Fruit fly (Drosophila melanogaster) whole organism, embryonic: Measurements from ENCODE around the gene Fitm.

ENCODE experiments used
- B-H2 ChIP-seq: fragments of 200-800 bp; sonication (Bioruptor generic); optimal IDR thresholded peaks from 2 replicates; lab custom pipeline; 2018; ENCODE audit warnings: missing biosample characterization, mild to moderate bottlenecking, missing genetic modification characterization
- CG10543 ChIP-seq: fragments of 200-800 bp; sonication (Bioruptor generic); optimal IDR thresholded peaks from 3 replicates; lab custom pipeline; 2017; ENCODE audit warnings: missing biosample characterization, mild to moderate bottlenecking, missing genetic modification characterization, moderate library complexity
- CG12299 ChIP-seq: fragments of 200-800 bp; sonication (Bioruptor generic); optimal IDR thresholded peaks from 2 replicates; lab custom pipeline; 2018; ENCODE audit warnings: missing biosample characterization, mild to moderate bottlenecking, missing genetic modification characterization
- CG12391 ChIP-seq: fragments of 200-800 bp; sonication (Bioruptor generic); optimal IDR thresholded peaks from 3 replicates; lab custom pipeline; 2018; ENCODE audit warnings: missing biosample characterization, mild to moderate bottlenecking, missing genetic modification characterization, moderate library complexity
- CG13287 ChIP-seq: fragments of 200-800 bp; sonication (Bioruptor generic); IDR thresholded peaks from 2 replicates; pipeline ENCODE4 v1.3.6; 2022; ENCODE audit warnings: missing biosample characterization, missing genetic modification characterization; ENCODE audit not compliant: partially characterized antibody
- CG13296 ChIP-seq: fragments of 200-800 bp; sonication (Bioruptor generic); optimal IDR thresholded peaks from 3 replicates; lab custom pipeline; 2018; ENCODE audit warnings: missing biosample characterization, mild to moderate bottlenecking, missing genetic modification characterization
- CG15269 ChIP-seq: fragments of 200-800 bp; sonication (Bioruptor generic); optimal IDR thresholded peaks from 2 replicates; lab custom pipeline; 2018; ENCODE audit warnings: missing biosample characterization, mild to moderate bottlenecking, missing genetic modification characterization, moderate library complexity
- CG17359 ChIP-seq: fragments of 200-800 bp; sonication (Bioruptor generic); optimal IDR thresholded peaks from 3 replicates; lab custom pipeline; 2018; ENCODE audit warnings: missing biosample characterization, mild to moderate bottlenecking, missing genetic modification characterization, moderate library complexity
- CG17612 ChIP-seq: fragments of 200-800 bp; sonication (Bioruptor generic); IDR thresholded peaks from 2 replicates; pipeline ENCODE4 v1.3.6; 2022; ENCODE audit warnings: missing biosample characterization, missing genetic modification characterization
- CG31441 ChIP-seq: fragments of 200-800 bp; sonication (Bioruptor generic); IDR thresholded peaks from 2 replicates; pipeline ENCODE4 v1.3.6; 2022; ENCODE audit warnings: missing biosample characterization, missing genetic modification characterization
- CG33557 ChIP-seq: fragments of 200-800 bp; sonication (Bioruptor generic); optimal IDR thresholded peaks from 2 replicates; lab custom pipeline; 2019; ENCODE audit warnings: missing biosample characterization, mild to moderate bottlenecking, missing genetic modification characterization, moderate library complexity
- CG3838 ChIP-seq: fragments of 200-800 bp; sonication (Bioruptor generic); optimal IDR thresholded peaks from 3 replicates; lab custom pipeline; 2016; ENCODE audit warnings: missing biosample characterization, missing genetic modification characterization
- CG6272 ChIP-seq: fragments of 200-800 bp; sonication (Bioruptor generic); IDR thresholded peaks from 2 replicates; pipeline ENCODE4 v1.3.6; 2022; ENCODE audit warnings: missing biosample characterization, missing genetic modification characterization
- CG6791 ChIP-seq: fragments of 200-800 bp; sonication (Bioruptor generic); IDR thresholded peaks from 3 replicates; pipeline ENCODE4 v1.3.6; 2022; ENCODE audit warnings: missing biosample characterization, missing genetic modification characterization; ENCODE audit not compliant: partially characterized antibody
- CG7839 ChIP-seq: fragments of 200-800 bp; sonication (Bioruptor generic); optimal IDR thresholded peaks from 3 replicates; lab custom pipeline; 2018; ENCODE audit warnings: missing biosample characterization, mild to moderate bottlenecking, missing genetic modification characterization, moderate library complexity
- CG8290 ChIP-seq, 3 experiments: fragments of 200-800 bp; sonication (Bioruptor generic); optimal IDR thresholded peaks; 2 replicates each; lab custom pipeline; 2016 to 2019; ENCODE audit warnings: missing biosample characterization in 3 of 3, missing genetic modification characterization in 3 of 3, mild to moderate bottlenecking in 2 of 3, moderate library complexity in 1 of 3
- CG9876 ChIP-seq: fragments of 200-800 bp; sonication (Bioruptor generic); optimal IDR thresholded peaks from 2 replicates; lab custom pipeline; 2016; ENCODE audit warnings: missing biosample characterization, missing genetic modification characterization
- D19B ChIP-seq: fragments of 200-800 bp; sonication (Bioruptor generic); optimal IDR thresholded peaks from 2 replicates; lab custom pipeline; 2017; ENCODE audit warnings: missing biosample characterization, mild to moderate bottlenecking, missing genetic modification characterization
- Ets65A ChIP-seq: fragments of 200-800 bp; sonication (Bioruptor generic); peaks from one replicate; lab custom pipeline; 2016; ENCODE audit warnings: missing biosample characterization, missing genetic modification characterization
- HLH54F ChIP-seq: fragments of 200-800 bp; sonication (Bioruptor generic); optimal IDR thresholded peaks from 3 replicates; lab custom pipeline; 2016; ENCODE audit warnings: missing biosample characterization, missing genetic modification characterization
- Hand ChIP-seq: fragments of 200-800 bp; sonication (Bioruptor generic); optimal IDR thresholded peaks from 2 replicates; lab custom pipeline; 2017; ENCODE audit warnings: mild to moderate bottlenecking, missing biosample characterization, missing genetic modification reagents, missing genetic modification characterization
- Hmr ChIP-seq: fragments of 200-800 bp; sonication (Bioruptor generic); optimal IDR thresholded peaks from 3 replicates; lab custom pipeline; 2017; ENCODE audit warnings: mild to moderate bottlenecking, missing biosample characterization, missing genetic modification reagents, missing genetic modification characterization
- Hr39 ChIP-seq: fragments of >200 bp; optimal IDR thresholded peaks from 2 replicates; lab custom pipeline; 2017
- MBD-R2 ChIP-seq: fragments of 200-800 bp; sonication (Bioruptor generic); IDR thresholded peaks from 2 replicates; pipeline ENCODE4 v1.3.6; 2022; ENCODE audit warnings: missing biosample characterization, missing genetic modification characterization
- Taf1 ChIP-seq: fragments of 200-800 bp; sonication (Bioruptor generic); IDR thresholded peaks from 2 replicates; pipeline ENCODE4 v1.3.6; 2022; ENCODE audit warnings: missing biosample characterization, missing genetic modification characterization
- cas ChIP-seq: fragments of 200-800 bp; sonication (Bioruptor generic); IDR thresholded peaks from 2 replicates; pipeline ENCODE4 v1.3.6; 2022; ENCODE audit warnings: missing biosample characterization, missing genetic modification characterization
- croc ChIP-seq: fragments of 200-800 bp; sonication (Bioruptor generic); conservative IDR thresholded peaks from 3 replicates; pipeline ENCODE4 v1.3.6; 2022; ENCODE audit warnings: missing biosample characterization, missing genetic modification characterization
- dm ChIP-seq: fragments of 200-800 bp; sonication (Bioruptor generic); optimal IDR thresholded peaks from 3 replicates; lab custom pipeline; 2016; ENCODE audit warnings: missing biosample characterization, missing genetic modification characterization
- emc ChIP-seq: fragments of 200-800 bp; sonication (Bioruptor generic); optimal IDR thresholded peaks from 2 replicates; lab custom pipeline; 2016; ENCODE audit warnings: missing biosample characterization, missing genetic modification characterization
- exex ChIP-seq: fragments of 200-800 bp; sonication (Bioruptor generic); optimal IDR thresholded peaks from 4 replicates; lab custom pipeline; 2018; ENCODE audit warnings: missing biosample characterization, mild to moderate bottlenecking, missing genetic modification characterization, moderate library complexity
- gcm ChIP-seq: fragments of 200-800 bp; sonication (Bioruptor generic); optimal IDR thresholded peaks from 2 replicates; lab custom pipeline; 2019; ENCODE audit warnings: missing biosample characterization, mild to moderate bottlenecking, missing genetic modification characterization, moderate library complexity
- gfzf ChIP-seq: fragments of 200-800 bp; sonication (Bioruptor generic); optimal IDR thresholded peaks from 2 replicates; lab custom pipeline; 2016; ENCODE audit warnings: missing biosample characterization, mild to moderate bottlenecking, missing genetic modification characterization, moderate library complexity
- gt ChIP-seq: fragments of 200-800 bp; sonication (Bioruptor generic); IDR thresholded peaks from 2 replicates; pipeline ENCODE4 v1.3.6; 2022; ENCODE audit warnings: missing biosample characterization, missing genetic modification characterization
- maf-S ChIP-seq: fragments of 200-800 bp; sonication (Bioruptor generic); optimal IDR thresholded peaks from 2 replicates; lab custom pipeline; 2016; ENCODE audit warnings: missing biosample characterization, missing genetic modification characterization
- peb ChIP-seq: fragments of 200-800 bp; sonication (Bioruptor generic); IDR thresholded peaks from 2 replicates; pipeline ENCODE4 v1.3.6; 2022; ENCODE audit warnings: missing biosample characterization, missing genetic modification characterization
- so ChIP-seq: fragments of 200-800 bp; sonication (Bioruptor generic); IDR thresholded peaks from 3 replicates; pipeline ENCODE4 v1.3.6; 2022; ENCODE audit warnings: missing biosample characterization, missing genetic modification characterization
- sqz ChIP-seq: fragments of 200-800 bp; sonication (Bioruptor generic); optimal IDR thresholded peaks from 3 replicates; lab custom pipeline; 2018; ENCODE audit warnings: missing biosample characterization, mild to moderate bottlenecking, missing genetic modification characterization
- trem ChIP-seq: fragments of 200-800 bp; optimal IDR thresholded peaks from 3 replicates; lab custom pipeline; 2019; ENCODE audit warnings: missing biosample characterization, mild to moderate bottlenecking, missing genetic modification characterization, moderate library complexity
- vnd ChIP-seq: fragments of 200-800 bp; sonication (Bioruptor generic); IDR thresholded peaks from 3 replicates; pipeline ENCODE4 v1.3.6; 2022; ENCODE audit warnings: missing biosample characterization, missing genetic modification characterization; ENCODE audit not compliant: partially characterized antibody
- yki ChIP-seq: fragments of >200 bp; optimal IDR thresholded peaks from 3 replicates; lab custom pipeline; 2018

Gene Fitm

dm6 chr3L:5154917-5155613, 9.2 kb upstream of the Fitm start (continued):
- TF ChIP-seq CG33557 (no peak), CG6791 (GFP tag; lab: Robert Waterston, UW) (no peak), MBD-R2 (GFP tag; lab: Robert Waterston, UW) (peak; percentile 66), CG10543 (peak; percentile 66), so (peak; percentile 82; the same call in 2 of the 3 replicates), Ets65A (peak; percentile 93), CG13287 (no peak), croc (peak; percentile 53; the same call in 2 of the 3 replicates), CG12299 (tag; lab: Kevin White, UChicago) (peak; percentile 77), CG12391 (peak; percentile 75), CG3838 (GFP tag; lab: Kevin White, UChicago) (peak; percentile 38), B-H2 (GFP tag; lab: Kevin White, UChicago) (peak; percentile 69), peb (GFP tag; lab: Robert Waterston, UW) (peak; percentile 58; the same call in 1 of the 2 replicates), HLH54F (peak; percentile 59), gt (GFP tag; lab: Robert Waterston, UW) (0 out of 2 replicates have a peak, but pooled peaks have one; percentile 36), Hr39 (lab: Kevin White, UChicago) (no peak), CG17359 (tag; lab: Kevin White, UChicago) (peak; percentile 83), cas (GFP tag; lab: Robert Waterston, UW) (peak; percentile 64), gfzf (GFP tag; lab: Kevin White, UChicago) (no peak), CG15269 (tag; lab: Kevin White, UChicago) (peak; percentile 79), maf-S (GFP tag; lab: Kevin White, UChicago) (peak; percentile 63), Hmr (GFP tag; lab: Kevin White, UChicago) (peak; percentile 89), sqz (no peak), trem (tag; lab: Kevin White, UChicago) (no peak), Hand (GFP tag; lab: Kevin White, UChicago) (peak; percentile 84), CG8290 (GFP tag; optimal IDR thresholded peaks at IDR 0.05; lab: Kevin White, UChicago) (peak; percentile 22), CG8290 (tag; optimal IDR thresholded peaks at IDR 0.05; lab: Kevin White, UChicago) (peak in 1 of 2 experiments; percentile 21), gcm (GFP tag; lab: Kevin White, UChicago) (peak; percentile 49), Taf1 (GFP tag; lab: Robert Waterston, UW) (peak; percentile 78; the same call in 1 of the 2 replicates), CG9876 (GFP tag; lab: Kevin White, UChicago) (peak; percentile 35), dm (no peak), CG31441 (GFP tag; lab: Robert Waterston, UW) (no peak; the same call in none of the 2 replicates), CG17612 (GFP tag; lab: Robert Waterston, UW) (0 out of 2 replicates have a peak, but pooled peaks have one; percentile 10), exex (tag; lab: Kevin White, UChicago) (peak; percentile 52), vnd (no peak), yki (lab: Kevin White, UChicago) (no peak), D19B (GFP tag; lab: Kevin White, UChicago) (peak; percentile 51), CG6272 (peak; percentile 63; the same call in 1 of the 2 replicates), CG13296 (GFP tag; lab: Kevin White, UChicago) (peak; percentile 82), emc (GFP tag; lab: Kevin White, UChicago) (no peak), CG7839 (tag; lab: Kevin White, UChicago) (peak; percentile 81)
